Worm (Caenorhabditis elegans) whole organism, midembryonic: ENCODE results near the gene nra-1.

ENCODE experiments used
- T22C8.4 ChIP-seq: fragments of 200-800 bp; sonication (Bioruptor generic); IDR thresholded peaks from 2 replicates; pipeline ENCODE4 v1.3.6; 2022; ENCODE audit warnings: missing genetic modification characterization, missing compliant biosample characterization
- cog-1 ChIP-seq: sonication (generic microtip); optimal IDR thresholded peaks from 2 replicates; lab custom pipeline; 2016; ENCODE audit warnings: missing genetic modification characterization, missing compliant biosample characterization
- flt-1 ChIP-seq: fragments of 200-800 bp; sonication (Bioruptor generic); IDR thresholded peaks from 2 replicates; pipeline ENCODE4 v1.3.6; 2022; ENCODE audit warnings: missing genetic modification characterization, missing compliant biosample characterization
- klf-2 ChIP-seq: fragments of 200-800 bp; sonication (Bioruptor generic); conservative IDR thresholded peaks from 2 replicates; pipeline ENCODE4 v1.3.6; 2022; ENCODE audit warnings: missing genetic modification reagents, missing genetic modification characterization, missing compliant biosample characterization
- med-1 ChIP-seq: sonication (generic microtip); optimal IDR thresholded peaks from 2 replicates; lab custom pipeline; 2017; ENCODE audit warnings: missing genetic modification characterization, mild to moderate bottlenecking, missing compliant biosample characterization, antibody characterized with exemption, missing genetic modification reagents; ENCODE audit not compliant: insufficient read depth
- ref-1 ChIP-seq: fragments of 200-800 bp; sonication (Bioruptor generic); conservative IDR thresholded peaks from 2 replicates; pipeline ENCODE4 v1.3.6; 2022; ENCODE audit warnings: missing genetic modification reagents, missing genetic modification characterization, missing compliant biosample characterization
- tab-1 ChIP-seq: fragments of 200-800 bp; sonication (Bioruptor generic); IDR thresholded peaks from 2 replicates; pipeline ENCODE4 v1.3.6; 2022; ENCODE audit warnings: missing genetic modification characterization, missing compliant biosample characterization
- ztf-23 ChIP-seq: fragments of 200-800 bp; sonication (Bioruptor generic); IDR thresholded peaks from 2 replicates; pipeline ENCODE4 v1.3.6; 2022; ENCODE audit warnings: missing genetic modification reagents, missing genetic modification characterization, missing compliant biosample characterization
- ztf-29 ChIP-seq: fragments of 200-800 bp; sonication (Bioruptor generic); IDR thresholded peaks from 2 replicates; pipeline ENCODE4 v1.3.6; 2022; ENCODE audit warnings: missing genetic modification reagents, missing genetic modification characterization, missing compliant biosample characterization

Gene nra-1

DNA sequence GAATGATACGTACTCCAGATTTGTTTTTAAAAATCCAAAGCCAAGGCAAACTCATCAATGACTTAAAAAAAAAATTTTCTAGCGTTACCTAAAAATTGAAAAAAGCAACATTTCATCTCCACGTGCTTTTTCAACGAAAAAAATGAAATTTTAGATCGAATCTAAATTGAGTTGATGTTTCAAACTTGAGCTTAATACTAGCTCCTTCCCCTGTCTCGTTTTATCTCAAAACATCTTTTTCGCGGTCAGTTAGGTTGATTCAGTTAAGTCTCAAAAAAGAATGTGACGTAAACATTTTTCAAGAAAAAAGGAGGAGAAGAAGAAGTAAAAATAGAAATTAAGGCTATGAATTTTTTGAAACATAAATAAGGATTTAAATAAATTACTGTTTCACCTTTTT lies 47.0 kb downstream of the nra-1 start:
- no peak for TF ChIP-seq cog-1 (tag; lab: Kevin White, UChicago)

DNA sequence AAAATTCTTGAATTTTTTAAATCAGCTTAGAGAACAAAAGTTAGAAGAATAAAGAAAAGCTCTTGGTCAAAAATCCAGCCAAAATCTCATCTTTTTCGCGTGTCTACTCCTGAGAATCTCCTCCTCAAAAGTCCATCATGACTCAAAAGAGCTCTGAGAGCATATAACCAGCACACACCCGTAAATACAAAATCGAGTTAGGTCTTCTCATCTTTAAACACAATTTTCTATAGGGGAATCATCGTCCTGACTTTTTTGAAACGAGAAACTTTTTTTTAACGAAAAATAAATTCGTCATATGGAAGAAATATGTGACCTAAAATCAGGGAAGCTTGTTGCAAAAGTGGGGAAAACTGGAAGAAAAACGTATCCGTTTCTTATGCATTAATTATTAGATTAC lies 50.5 kb downstream of the nra-1 start:
- no peak for TF ChIP-seq T22C8.4
- TF ChIP-seq flt-1 (GFP tag; lab: Robert Waterston, UW) = no peak

DNA sequence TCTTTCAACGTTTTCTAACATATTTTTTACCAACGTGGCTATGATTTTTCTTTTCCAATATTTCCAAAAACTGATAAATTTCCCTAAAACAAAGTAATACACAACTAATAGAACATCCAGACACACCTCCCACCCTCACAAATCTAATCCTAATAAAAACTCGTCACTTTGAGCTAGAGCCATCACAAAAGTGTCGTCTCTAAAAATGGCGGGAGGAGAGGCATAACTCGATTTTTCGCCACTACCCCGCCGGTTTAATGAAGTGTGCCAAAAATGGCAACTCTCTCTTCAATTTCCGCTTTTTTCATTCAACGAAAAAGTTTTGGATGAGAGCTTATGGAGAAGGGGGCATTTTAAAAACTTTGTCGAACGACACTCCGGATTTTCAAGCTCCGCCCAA lies 51.1 kb downstream of the nra-1 start:
- TF ChIP-seq tab-1 = no peak
- no peak for TF ChIP-seq flt-1 (GFP tag; lab: Robert Waterston, UW)
- no peak for TF ChIP-seq ref-1
- TF ChIP-seq cog-1 (tag; lab: Kevin White, UChicago) = no peak
- TF ChIP-seq ztf-29 (GFP tag; lab: Robert Waterston, UW) = no peak
- no peak for TF ChIP-seq ztf-23 (GFP tag; lab: Robert Waterston, UW)
- TF ChIP-seq klf-2 (GFP tag; lab: Robert Waterston, UW) = no peak
- TF ChIP-seq T22C8.4 = no peak
- no peak for TF ChIP-seq med-1 (GFP tag; lab: Kevin White, UChicago)
